Fruit fly (Drosophila melanogaster): ENCODE data around the gene CG7720.

The CG7720 gene

dm6 chr3R:18758548-18759257 lies 36.3 kb downstream of the CG7720 start, which contains the start of gene Epg5 (continued):
- peak; percentile 95 for TF ChIP-seq CG6791 (GFP tag; IDR thresholded peaks at IDR 0.05; ENCODE audit: partially characterized antibody)
- TF ChIP-seq NK7.1 (GFP tag; optimal IDR thresholded peaks at IDR 0.05), result peak; percentile 39
- peak; percentile 11 for TF ChIP-seq p53 (GFP tag; optimal IDR thresholded peaks at IDR 0.05)
- TF ChIP-seq lbe (GFP tag; optimal IDR thresholded peaks at IDR 0.05), result no peak
- no peak for TF ChIP-seq ac (GFP tag; optimal IDR thresholded peaks at IDR 0.05)
- TF ChIP-seq CG4424 (GFP tag; optimal IDR thresholded peaks at IDR 0.05), result peak; percentile 72
- no peak for TF ChIP-seq oc (tag; optimal IDR thresholded peaks at IDR 0.05)
- no peak for TF ChIP-seq CG1529 (GFP tag; optimal IDR thresholded peaks at IDR 0.05)
- peak; percentile 59; the same call in 2 of the 3 replicates for TF ChIP-seq Mrtf (GFP tag; IDR thresholded peaks at IDR 0.05)
- TF ChIP-seq CG2199 (GFP tag; IDR thresholded peaks at IDR 0.05), result no peak
- no peak for TF ChIP-seq HLHmδ (GFP tag; optimal IDR thresholded peaks at IDR 0.05)
- TF ChIP-seq CG11504 (tag; optimal IDR thresholded peaks at IDR 0.05), result no peak
- TF ChIP-seq eyg (GFP tag; optimal IDR thresholded peaks at IDR 0.05), result peak; percentile 42
- no peak for TF ChIP-seq Sox102F (GFP tag; optimal IDR thresholded peaks at IDR 0.05)
- peak; percentile 85 for TF ChIP-seq CG4617 (GFP tag; optimal IDR thresholded peaks at IDR 0.05; ENCODE audit: borderline replicate concordance)
- TF ChIP-seq Ptx1 (GFP tag; IDR thresholded peaks at IDR 0.05), result peak; percentile 83
- TF ChIP-seq sens (GFP tag), result peak; percentile 95
- TF ChIP-seq CG10654 (GFP tag; optimal IDR thresholded peaks at IDR 0.05), result peak; percentile 58
- TF ChIP-seq tio (GFP tag; optimal IDR thresholded peaks at IDR 0.05), result no peak
- TF ChIP-seq insv (GFP tag; optimal IDR thresholded peaks at IDR 0.05), result no peak
- peak; percentile 29 for TF ChIP-seq btn (GFP tag; optimal IDR thresholded peaks at IDR 0.05)
- TF ChIP-seq Dad (GFP tag; optimal IDR thresholded peaks at IDR 0.05), result peak; percentile 69
- peak; percentile 94 for TF ChIP-seq Opbp (GFP tag; IDR thresholded peaks at IDR 0.05; ENCODE audit: partially characterized antibody)
- TF ChIP-seq Antp (GFP tag; optimal IDR thresholded peaks at IDR 0.05), result peak; percentile 73
- peak; percentile 73 for TF ChIP-seq trem (tag; optimal IDR thresholded peaks at IDR 0.05)
- TF ChIP-seq tup (GFP tag; optimal IDR thresholded peaks at IDR 0.05), result peak; percentile 69
- no peak for TF ChIP-seq CG3065 (GFP tag; optimal IDR thresholded peaks at IDR 0.05)
- no peak for TF ChIP-seq CG12219 (GFP tag; optimal IDR thresholded peaks at IDR 0.05)
- peak; percentile 83 to 85 for TF ChIP-seq dpn (GFP tag; optimal IDR thresholded peaks at IDR 0.05)
- peak; percentile 70 for TF ChIP-seq CG13424 (tag; optimal IDR thresholded peaks at IDR 0.05)
- TF ChIP-seq schlank (tag; optimal IDR thresholded peaks at IDR 0.05), result no peak
- TF ChIP-seq row (GFP tag; IDR thresholded peaks at IDR 0.05), result peak; percentile 97
- no peak for TF ChIP-seq sima (GFP tag; optimal IDR thresholded peaks at IDR 0.05)
- TF ChIP-seq psq (GFP tag; optimal IDR thresholded peaks at IDR 0.05), result peak; percentile 60
- TF ChIP-seq nerfin-2 (GFP tag; IDR thresholded peaks at IDR 0.05; ENCODE audit: partially characterized antibody), result peak; percentile 94
- TF ChIP-seq GATAe (GFP tag; conservative IDR thresholded peaks at IDR 0.05), result no peak; the same call in 1 of the 2 replicates
- TF ChIP-seq Lim3 (GFP tag; IDR thresholded peaks at IDR 0.05), result no peak
- no peak for TF ChIP-seq nom (GFP tag; optimal IDR thresholded peaks at IDR 0.05)
- TF ChIP-seq tin (GFP tag; optimal IDR thresholded peaks at IDR 0.05), result peak; percentile 74
- peak; percentile 71 for TF ChIP-seq shn (GFP tag; optimal IDR thresholded peaks at IDR 0.05)
- TF ChIP-seq TFAM (GFP tag; optimal IDR thresholded peaks at IDR 0.05), result no peak
- no peak for TF ChIP-seq CG2202 (tag; optimal IDR thresholded peaks at IDR 0.05)
- TF ChIP-seq Blimp-1 (GFP tag; optimal IDR thresholded peaks at IDR 0.05), result no peak
- no peak for TF ChIP-seq CG2712 (tag; optimal IDR thresholded peaks at IDR 0.05)
- TF ChIP-seq Deaf1 (tag; optimal IDR thresholded peaks at IDR 0.05), result no peak
- TF ChIP-seq CG8359 (GFP tag; optimal IDR thresholded peaks at IDR 0.05; ENCODE audit: borderline replicate concordance), result no peak
- TF ChIP-seq CrebB (tag; optimal IDR thresholded peaks at IDR 0.05), result no peak
- no peak for TF ChIP-seq CG15073 (GFP tag; optimal IDR thresholded peaks at IDR 0.05)
- peak; percentile 76 for TF ChIP-seq Ets97D (GFP tag; optimal IDR thresholded peaks at IDR 0.05)
- no peak for TF ChIP-seq crc (GFP tag; optimal IDR thresholded peaks at IDR 0.05)

Measured in whole organism, embryonic.